Worm (Caenorhabditis elegans): ENCODE data around the gene tost-1.
A peak's percentile ranks its signal among the peaks of the same experiment; 100 is the strongest.

The tost-1 gene

ce11 chrIII:4873395-4873794, 4.7 kb downstream of the tost-1 start:
- TF ChIP-seq blmp-1 (tag; optimal IDR thresholded peaks at IDR 0.05; ENCODE audit: insufficient read depth) (no peak), nhr-11 (tag; optimal IDR thresholded peaks at IDR 0.05) (no peak), ztf-1 (GFP tag; conservative IDR thresholded peaks at IDR 0.05) (no peak), egl-27 (tag; optimal IDR thresholded peaks at IDR 0.05) (no peak), lin-13 (GFP tag; optimal IDR thresholded peaks at IDR 0.05) (no peak), zag-1 (tag; optimal IDR thresholded peaks at IDR 0.05) (no peak), skn-1 (tag; optimal IDR thresholded peaks at IDR 0.05) (no peak), sem-4 (tag; optimal IDR thresholded peaks at IDR 0.05) (no peak), C34F6.9 (tag; optimal IDR thresholded peaks at IDR 0.05) (no peak)

- no peak for TF ChIP-seq gmeb-1 (tag; optimal IDR thresholded peaks at IDR 0.05)
- no peak for TF ChIP-seq nhr-25 (tag; optimal IDR thresholded peaks at IDR 0.05)
- TF ChIP-seq zag-1 (tag; optimal IDR thresholded peaks at IDR 0.05), result no peak
- TF ChIP-seq ceh-16 (tag; optimal IDR thresholded peaks at IDR 0.05), result no peak
- TF ChIP-seq Y55F3AM.14 (GFP tag; optimal IDR thresholded peaks at IDR 0.05), result no peak
- no peak for TF ChIP-seq unc-39 (tag; optimal IDR thresholded peaks at IDR 0.05)
Measured at ce11 chrIII:4870478-4870877, 7.6 kb downstream of the tost-1 start, which contains the start of gene gipc-1. Gene gipc-1 (plus strand): TSS chrIII:4870778.

ce11 chrIII:4868643-4869042, 9.5 kb downstream of the tost-1 start, which contains the start of the genes msd-4 and C35D10.3:
Gene msd-4 (minus strand): TSS chrIII:4868743.
Gene C35D10.3 (plus strand): TSS chrIII:4868921.
- no peak for TF ChIP-seq nhr-237 (tag; optimal IDR thresholded peaks at IDR 0.05)
- no peak for TF ChIP-seq mdl-1 (tag; optimal IDR thresholded peaks at IDR 0.05)
- no peak for TF ChIP-seq mbf-1 (tag; optimal IDR thresholded peaks at IDR 0.05)

ce11 chrIII:4866762-4867161, 11.3 kb downstream of the tost-1 start, which contains the start of gene C35D10.17:
Gene C35D10.17 (plus strand): TSS chrIII:4867062.
- TF ChIP-seq C34F6.9 (tag; optimal IDR thresholded peaks at IDR 0.05) (no peak), lsy-2 (tag; optimal IDR thresholded peaks at IDR 0.05) (no peak), sma-3 (GFP tag; optimal IDR thresholded peaks at IDR 0.05) (no peak), snpc-4 (tag; optimal IDR thresholded peaks at IDR 0.05) (no peak), gmeb-1 (tag; optimal IDR thresholded peaks at IDR 0.05) (no peak), elt-3 (tag; optimal IDR thresholded peaks at IDR 0.05) (no peak), unc-39 (tag; optimal IDR thresholded peaks at IDR 0.05) (no peak), ceh-82 (tag; optimal IDR thresholded peaks at IDR 0.05) (no peak), elt-1 (tag; optimal IDR thresholded peaks at IDR 0.05) (no peak)

- TF ChIP-seq sma-9 (GFP tag; optimal IDR thresholded peaks at IDR 0.05) (no peak), sma-9 (tag; optimal IDR thresholded peaks at IDR 0.05) (no peak), mbf-1 (tag; optimal IDR thresholded peaks at IDR 0.05) (no peak), ceh-16 (tag; optimal IDR thresholded peaks at IDR 0.05) (no peak), ztf-1 (GFP tag; conservative IDR thresholded peaks at IDR 0.05) (no peak), unc-55 (GFP tag; optimal IDR thresholded peaks at IDR 0.05) (no peak), R02D3.7 (tag; optimal IDR thresholded peaks at IDR 0.05) (no peak), Y55F3AM.14 (GFP tag; optimal IDR thresholded peaks at IDR 0.05) (no peak), skn-1 (tag; optimal IDR thresholded peaks at IDR 0.05) (no peak), nhr-23 (tag; optimal IDR thresholded peaks at IDR 0.05) (no peak), nhr-25 (tag; optimal IDR thresholded peaks at IDR 0.05) (no peak), zag-1 (tag; optimal IDR thresholded peaks at IDR 0.05) (no peak)
Measured at ce11 chrIII:4863127-4863526, 15.0 kb downstream of the tost-1 start, which contains the start of gene coq-8. Gene coq-8 (plus strand): TSS chrIII:4863427.

- TF ChIP-seq ztf-4 (tag; optimal IDR thresholded peaks at IDR 0.05) (no peak), fos-1 (tag; optimal IDR thresholded peaks at IDR 0.05) (no peak), unc-55 (GFP tag; optimal IDR thresholded peaks at IDR 0.05) (peak; percentile 33)
Measured at ce11 chrIII:4861744-4862401, 16.2 kb downstream of the tost-1 start, which contains the start of the genes C35D10.10 and C35D10.5. Gene C35D10.10 (minus strand): TSS chrIII:4861794. Gene C35D10.5 (plus strand): TSS chrIII:4862351.

Measured in whole organism, L2 larva.